Worm (Caenorhabditis elegans) whole organism, L3 larva: ENCODE measurements around the gene C05D11.1.

Experiments
- R02D3.7 ChIP-seq: fragments of 150-350 bp; optimal IDR thresholded peaks from 2 replicates; lab custom pipeline; 2014; ENCODE audit warnings: missing biosample characterization, missing genetic modification characterization
- aly-2 ChIP-seq: fragments of 150-350 bp; optimal IDR thresholded peaks from 2 replicates; lab custom pipeline; 2014; ENCODE audit warnings: missing biosample characterization, missing genetic modification characterization
- ama-1 ChIP-seq: fragments of 150-350 bp; optimal IDR thresholded peaks from 2 replicates; lab custom pipeline; 2018
- ceh-28 ChIP-seq: fragments of 150-350 bp; optimal IDR thresholded peaks from 2 replicates; lab custom pipeline; 2014; ENCODE audit warnings: missing biosample characterization, missing genetic modification reagents, missing genetic modification characterization
- ceh-9 ChIP-seq: sonication (generic microtip); optimal IDR thresholded peaks from 2 replicates; lab custom pipeline; 2018; ENCODE audit warnings: missing biosample characterization, missing genetic modification characterization
- egl-27 ChIP-seq: sonication (generic microtip); optimal IDR thresholded peaks from 4 replicates; lab custom pipeline; 2017; ENCODE audit warnings: missing biosample characterization, missing genetic modification reagents, missing genetic modification characterization
- egl-5 ChIP-seq: fragments of 150-350 bp; optimal IDR thresholded peaks from 2 replicates; lab custom pipeline; 2017; ENCODE audit warnings: missing biosample characterization, missing genetic modification reagents, missing genetic modification characterization, inconsistent platforms
- elt-1 ChIP-seq: fragments of 150-350 bp; optimal IDR thresholded peaks from 2 replicates; lab custom pipeline; 2014; ENCODE audit warnings: missing biosample characterization, missing genetic modification characterization
- elt-2 ChIP-seq: sonication (generic microtip); optimal IDR thresholded peaks from 2 replicates; lab custom pipeline; 2016; ENCODE audit warnings: missing genetic modification reagents, mild to moderate bottlenecking, missing genetic modification characterization, missing compliant biosample characterization
- elt-3 ChIP-seq, 3 experiments: fragments of 150-350 bp in 1 of 3; sonication (generic microtip) in 2 of 3; optimal IDR thresholded peaks; 2 replicates in 2 of 3; 4 replicates in 1 of 3; lab custom pipeline; 2014 to 2017; ENCODE audit warnings: missing biosample characterization in 3 of 3, missing genetic modification characterization in 3 of 3
- fkh-10 ChIP-seq: sonication (generic microtip); optimal IDR thresholded peaks from 2 replicates; lab custom pipeline; 2017; ENCODE audit warnings: missing biosample characterization, missing genetic modification reagents, missing genetic modification characterization
- jun-1 ChIP-seq: fragments of 150-350 bp; optimal IDR thresholded peaks from 2 replicates; lab custom pipeline; 2014; ENCODE audit warnings: missing biosample characterization, missing genetic modification reagents, missing genetic modification characterization
- lin-15B ChIP-seq: fragments of 150-350 bp; optimal IDR thresholded peaks from 2 replicates; lab custom pipeline; 2014; ENCODE audit warnings: missing biosample characterization, missing genetic modification characterization
- lsy-12 ChIP-seq: sonication (generic microtip); optimal IDR thresholded peaks from 2 replicates; lab custom pipeline; 2016; ENCODE audit warnings: mild to moderate bottlenecking, missing genetic modification characterization, missing compliant biosample characterization
- mml-1 ChIP-seq: fragments of 150-350 bp; sonication (generic microtip); optimal IDR thresholded peaks from 3 replicates; lab custom pipeline; 2014; ENCODE audit warnings: missing biosample characterization, missing genetic modification characterization
- nfya-1 ChIP-seq: sonication (generic microtip); optimal IDR thresholded peaks from 2 replicates; lab custom pipeline; 2017; ENCODE audit warnings: missing genetic modification characterization, mild to moderate bottlenecking, missing compliant biosample characterization, antibody characterized with exemption, moderate library complexity; ENCODE audit not compliant: insufficient read depth
- nhr-11 ChIP-seq: fragments of 150-350 bp; optimal IDR thresholded peaks from 2 replicates; lab custom pipeline; 2014; ENCODE audit warnings: missing biosample characterization, missing genetic modification characterization
- nhr-12 ChIP-seq: fragments of 150-350 bp; optimal IDR thresholded peaks from 2 replicates; lab custom pipeline; 2014; ENCODE audit warnings: missing biosample characterization, missing genetic modification characterization
- nhr-25 ChIP-seq: sonication (generic microtip); optimal IDR thresholded peaks from 2 replicates; lab custom pipeline; 2017; ENCODE audit warnings: missing biosample characterization, missing genetic modification characterization
- nhr-28 ChIP-seq: fragments of 150-350 bp; optimal IDR thresholded peaks from 2 replicates; lab custom pipeline; 2014; ENCODE audit warnings: missing biosample characterization, missing genetic modification characterization
- nhr-43 ChIP-seq: sonication (generic microtip); optimal IDR thresholded peaks from 2 replicates; lab custom pipeline; 2016; ENCODE audit warnings: mild to moderate bottlenecking, missing genetic modification characterization, missing compliant biosample characterization; ENCODE audit not compliant: poor library complexity, severe bottlenecking
- nhr-67 ChIP-seq: fragments of 150-350 bp; optimal IDR thresholded peaks from 2 replicates; lab custom pipeline; 2014; ENCODE audit warnings: missing biosample characterization, missing genetic modification characterization
- nhr-76 ChIP-seq: fragments of 150-350 bp; sonication (generic microtip); optimal IDR thresholded peaks from 5 replicates; lab custom pipeline; 2014; ENCODE audit warnings: missing biosample characterization, missing genetic modification characterization
- pha-4 ChIP-seq: fragments of 150-350 bp; optimal IDR thresholded peaks from 2 replicates; lab custom pipeline; 2014; ENCODE audit warnings: missing biosample characterization, missing genetic modification reagents, missing genetic modification characterization
- pqm-1 ChIP-seq: fragments of 150-350 bp; optimal IDR thresholded peaks from 2 replicates; lab custom pipeline; 2017; ENCODE audit warnings: missing biosample characterization, missing genetic modification characterization, inconsistent platforms
- sea-2 ChIP-seq: fragments of 150-350 bp; sonication (generic microtip); optimal IDR thresholded peaks from 4 replicates; lab custom pipeline; 2014; ENCODE audit warnings: missing biosample characterization, missing genetic modification reagents, missing genetic modification characterization
- skn-1 ChIP-seq: fragments of 150-350 bp; optimal IDR thresholded peaks from 2 replicates; lab custom pipeline; 2014; ENCODE audit warnings: missing biosample characterization, missing genetic modification characterization
- snpc-4 ChIP-seq: fragments of 150-350 bp; optimal IDR thresholded peaks from 2 replicates; lab custom pipeline; 2014; ENCODE audit warnings: missing biosample characterization, missing genetic modification characterization
- tbx-2 ChIP-seq: sonication (generic microtip); optimal IDR thresholded peaks from 2 replicates; lab custom pipeline; 2016; ENCODE audit warnings: mild to moderate bottlenecking, missing genetic modification characterization, missing compliant biosample characterization
- unc-39 ChIP-seq: sonication (generic microtip); optimal IDR thresholded peaks from 4 replicates; lab custom pipeline; 2017; ENCODE audit warnings: missing biosample characterization, missing genetic modification characterization
- unc-62 ChIP-seq: fragments of 150-350 bp; sonication (generic microtip); optimal IDR thresholded peaks from 4 replicates; lab custom pipeline; 2014; ENCODE audit warnings: missing biosample characterization, missing genetic modification reagents, missing genetic modification characterization
- zag-1 ChIP-seq: fragments of 150-350 bp; optimal IDR thresholded peaks from 2 replicates; lab custom pipeline; 2014; ENCODE audit warnings: missing biosample characterization, missing genetic modification characterization
- ztf-11 ChIP-seq: fragments of 150-350 bp; optimal IDR thresholded peaks from 2 replicates; lab custom pipeline; 2014; ENCODE audit warnings: missing biosample characterization, missing genetic modification characterization
- ztf-4 ChIP-seq: fragments of 150-350 bp; optimal IDR thresholded peaks from 2 replicates; lab custom pipeline; 2014; ENCODE audit warnings: missing biosample characterization, missing genetic modification characterization

Gene C05D11.1

DNA sequence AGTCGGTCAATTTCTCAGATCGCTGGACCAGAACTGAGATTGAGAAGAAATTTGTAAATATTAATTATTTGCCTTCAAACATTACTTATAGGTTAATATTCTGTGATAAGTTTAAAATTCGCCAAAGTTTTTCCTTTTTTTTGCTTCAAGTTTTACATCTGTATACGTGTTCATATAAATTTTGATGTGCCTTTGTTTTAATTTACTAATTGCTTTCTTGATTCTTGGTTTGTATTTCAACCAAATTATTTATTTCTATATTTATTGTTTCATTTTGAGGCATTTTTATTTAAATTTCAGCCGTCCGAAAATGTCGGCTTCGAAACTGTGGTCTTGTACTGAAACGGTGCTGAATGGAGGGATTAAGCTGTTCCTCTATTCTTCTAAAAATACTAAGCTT lies at the start of gene C05D11.1:
C05D11.1 (plus strand) TSS at position 301 of the 400 bp plus-strand sequence.
- TF ChIP-seq ztf-4 (no peak), elt-1 (tag; lab: Kevin White, UChicago) (no peak), nhr-12 (tag; lab: Kevin White, UChicago) (no peak), ztf-11 (no peak), lsy-12 (tag; lab: Kevin White, UChicago) (no peak), nhr-11 (tag; lab: Kevin White, UChicago) (no peak), lin-15B (tag; lab: Kevin White, UChicago) (no peak), tbx-2 (tag; lab: Kevin White, UChicago) (no peak), fkh-10 (GFP tag; lab: Kevin White, UChicago) (no peak), snpc-4 (tag; lab: Kevin White, UChicago) (no peak), R02D3.7 (no peak)

DNA sequence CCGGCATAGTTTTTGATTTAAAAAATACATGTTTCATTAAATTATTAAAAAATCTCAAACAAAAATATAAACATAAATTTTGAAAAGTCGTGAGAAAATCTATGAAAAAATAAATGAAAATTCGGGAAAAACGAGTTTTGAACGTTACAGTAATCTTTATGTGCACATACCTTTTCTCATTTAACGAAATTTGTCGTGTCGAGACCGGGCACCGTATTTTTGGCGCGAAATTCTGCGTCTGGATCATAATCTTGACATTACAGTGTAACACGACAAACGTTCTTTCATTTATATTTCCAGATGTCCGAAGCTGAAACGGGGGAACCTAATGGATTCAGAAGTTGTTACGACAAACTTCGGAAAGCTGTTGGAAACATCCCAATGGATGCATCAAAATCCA lies 46.9 kb upstream of the C05D11.1 start, which contains the start of gene C16A3.2:
C16A3.2 (plus strand) TSS at position 301 of the 400 bp plus-strand sequence.
- no peak for TF ChIP-seq unc-62
- no peak for TF ChIP-seq sea-2
- TF ChIP-seq skn-1 (tag; lab: Kevin White, UChicago), result no peak
- TF ChIP-seq nhr-76 (tag; lab: Kevin White, UChicago), result no peak
- no peak for TF ChIP-seq nhr-67

DNA sequence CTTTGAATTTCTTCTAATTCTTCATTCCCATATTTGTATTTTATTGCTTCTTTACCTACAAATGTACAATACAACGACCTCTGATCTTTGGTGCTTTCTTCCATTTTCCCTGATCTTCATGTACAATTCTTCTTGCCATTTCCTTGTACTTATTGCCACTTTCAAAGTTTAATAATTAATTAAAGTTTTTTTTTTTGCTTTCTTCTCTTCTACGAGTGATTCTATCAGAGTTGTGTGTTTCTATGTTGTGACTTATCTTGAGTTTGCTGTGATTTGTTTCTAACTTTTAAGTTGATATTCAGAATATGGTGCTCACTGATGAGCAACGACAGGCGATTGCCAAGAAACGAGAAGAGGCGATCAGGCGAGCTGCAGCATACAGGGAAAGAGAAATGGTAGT lies 45.8 kb upstream of the C05D11.1 start, which contains the start of gene smrc-1:
smrc-1 (plus strand) TSS at position 301 of the 400 bp plus-strand sequence.
- no peak for TF ChIP-seq elt-2 (tag; lab: Kevin White, UChicago)
- TF ChIP-seq, all 47 proteins: peak for 0

DNA sequence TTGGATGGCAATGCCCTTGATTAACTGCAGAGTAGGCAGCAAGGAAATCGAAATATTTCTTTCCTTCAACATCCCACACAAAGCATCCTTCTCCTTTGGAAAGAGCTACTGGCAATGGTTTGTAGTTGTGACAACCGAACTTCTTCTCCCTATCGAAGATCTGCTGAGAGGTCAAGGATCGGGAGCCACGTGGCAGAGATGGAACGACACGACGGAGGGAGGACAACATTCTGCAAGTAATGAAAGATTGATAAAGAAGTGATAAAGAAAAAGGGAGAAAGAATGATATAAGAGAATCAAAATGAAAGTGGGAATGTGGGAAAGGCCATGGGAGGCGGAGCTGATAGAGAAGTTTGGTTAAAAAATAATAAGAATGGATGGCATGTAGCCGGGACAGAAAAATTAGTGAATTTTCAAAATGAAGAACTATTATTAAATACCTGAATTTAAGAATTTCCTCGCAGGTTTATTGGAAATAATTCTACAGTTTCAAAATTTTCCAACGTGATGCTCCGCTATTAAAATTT lies 40.6 kb upstream of the C05D11.1 start, which contains the start of gene oatr-1:
oatr-1 (minus strand) TSS at position 477 of the 527 bp plus-strand sequence.
- TF ChIP-seq elt-3 (tag; optimal IDR thresholded peaks at IDR 0.05; lab: Kevin White, UChicago), result no peak
- TF ChIP-seq ceh-9, result no peak
- no peak for TF ChIP-seq pha-4
- no peak for TF ChIP-seq nhr-28 (tag; lab: Kevin White, UChicago)
- no peak for TF ChIP-seq nhr-67
- no peak for TF ChIP-seq unc-39
- TF ChIP-seq lin-15B (tag; lab: Kevin White, UChicago), result no peak
- TF ChIP-seq zag-1 (tag; lab: Kevin White, UChicago), result no peak

DNA sequence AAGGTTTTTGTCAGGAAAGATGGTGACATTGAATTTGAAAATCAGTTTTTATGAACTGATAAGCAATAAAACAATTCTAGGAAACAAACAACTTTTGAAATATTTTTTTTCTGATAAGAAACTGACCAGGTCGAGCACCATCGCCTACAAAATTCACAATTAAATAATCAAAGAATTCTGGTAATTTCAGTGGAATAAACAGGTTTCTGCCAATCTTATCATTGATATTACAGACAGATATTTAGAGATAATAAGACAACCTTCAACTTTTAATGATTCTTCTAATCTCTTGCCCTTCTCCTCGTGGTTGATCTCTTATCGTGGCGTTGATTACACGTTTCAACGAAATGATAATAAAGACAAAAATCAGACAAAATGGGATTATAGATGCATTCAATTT lies 40.0 kb upstream of the C05D11.1 start:
- peak; percentile 11 for TF ChIP-seq skn-1 (tag; lab: Kevin White, UChicago)
- peak; percentile 20 for TF ChIP-seq jun-1 (tag; lab: Kevin White, UChicago)
- no peak for TF ChIP-seq mml-1 (tag; lab: Kevin White, UChicago)
- no peak for TF ChIP-seq ceh-9
- TF ChIP-seq zag-1 (tag; lab: Kevin White, UChicago), result no peak
- peak; percentile 73 for TF ChIP-seq nhr-25 (tag; lab: Kevin White, UChicago)
- no peak for TF ChIP-seq aly-2 (tag; lab: Kevin White, UChicago)
- no peak for TF ChIP-seq ztf-11
- no peak for TF ChIP-seq ceh-28
- no peak for TF ChIP-seq ama-1 (lab: Kevin White, UChicago)
- no peak for TF ChIP-seq egl-5 (tag; lab: Kevin White, UChicago)
- no peak for TF ChIP-seq nfya-1
- peak; percentile 2 to 100 (median 82) for TF ChIP-seq elt-3 (tag; optimal IDR thresholded peaks at IDR 0.05; lab: Kevin White, UChicago)
- no peak for TF ChIP-seq tbx-2 (tag; lab: Kevin White, UChicago)
- peak; percentile 32 for TF ChIP-seq pha-4
- no peak for TF ChIP-seq egl-27 (tag; lab: Kevin White, UChicago)
- peak; percentile 70 for TF ChIP-seq nhr-43 (tag; lab: Kevin White, UChicago)
- TF ChIP-seq pqm-1, result peak; percentile 85
- peak; percentile 95 for TF ChIP-seq elt-2 (tag; lab: Kevin White, UChicago)
